Fruit fly (Drosophila melanogaster): ENCODE results near the gene Prp4k.
A peak's percentile ranks its signal among the peaks of the same experiment; 100 is the strongest.

The Prp4k gene

dm6 chr3L:205723-206284, 5.5 kb downstream of the Prp4k start, which contains the start of the genes Gk1 and CG13876 (continued):
- TF ChIP-seq dimm (GFP tag; IDR thresholded peaks at IDR 0.05) = peak; percentile 82
- TF ChIP-seq B-H2 (GFP tag; optimal IDR thresholded peaks at IDR 0.05) = peak; percentile 97
- peak; percentile 21 for TF ChIP-seq CG16863 (GFP tag; optimal IDR thresholded peaks at IDR 0.05)
- no peak for TF ChIP-seq CG1792 (GFP tag; optimal IDR thresholded peaks at IDR 0.05)
- TF ChIP-seq fu2 (GFP tag; optimal IDR thresholded peaks at IDR 0.05) = peak; percentile 57
- TF ChIP-seq exex (tag; optimal IDR thresholded peaks at IDR 0.05) = peak; percentile 91
- TF ChIP-seq wdn (GFP tag; IDR thresholded peaks at IDR 0.05) = peak; percentile 94
- peak; percentile 87 for TF ChIP-seq CG3407 (GFP tag; optimal IDR thresholded peaks at IDR 0.05)
- no peak for TF ChIP-seq CG42726 (GFP tag; IDR thresholded peaks at IDR 0.05; ENCODE audit: partially characterized antibody)
- TF ChIP-seq CG4424 (GFP tag; optimal IDR thresholded peaks at IDR 0.05) = peak; percentile 91
- peak; percentile 95 for TF ChIP-seq CG10209 (GFP tag; optimal IDR thresholded peaks at IDR 0.05)
- TF ChIP-seq hth (optimal IDR thresholded peaks at IDR 0.05) = no peak
- peak; percentile 75; the same call in 1 of the 2 replicates for TF ChIP-seq CG8765 (GFP tag; IDR thresholded peaks at IDR 0.05)
- TF ChIP-seq cwo (GFP tag; optimal IDR thresholded peaks at IDR 0.05) = peak; percentile 92
- TF ChIP-seq mld (GFP tag; IDR thresholded peaks at IDR 0.05; ENCODE audit: partially characterized antibody) = no peak
- TF ChIP-seq Awh (GFP tag; IDR thresholded peaks at IDR 0.05) = peak; percentile 95
- TF ChIP-seq Max (GFP tag; optimal IDR thresholded peaks at IDR 0.05) = peak; percentile 90
- peak; percentile 78 for TF ChIP-seq cato (GFP tag; optimal IDR thresholded peaks at IDR 0.05; ENCODE audit: borderline replicate concordance)
- no peak for TF ChIP-seq lab (GFP tag; optimal IDR thresholded peaks at IDR 0.05)

dm6 chr3L:203536-204135, 7.6 kb downstream of the Prp4k start, which contains the start of gene NitFhit:
Gene NitFhit (plus strand): TSS chr3L:203730.
- TF ChIP-seq fd102C (GFP tag; optimal IDR thresholded peaks at IDR 0.05) (no peak), dan (GFP tag; IDR thresholded peaks at IDR 0.05) (no peak), ci (GFP tag; IDR thresholded peaks at IDR 0.05) (peak; percentile 45; the same call in 1 of the 3 replicates), Xbp1 (GFP tag; optimal IDR thresholded peaks at IDR 0.05) (peak; percentile 2), so (GFP tag; IDR thresholded peaks at IDR 0.05) (no peak), CG4617 (GFP tag; optimal IDR thresholded peaks at IDR 0.05; ENCODE audit: borderline replicate concordance) (peak; percentile 34), Myb (GFP tag; optimal IDR thresholded peaks at IDR 0.05) (peak; percentile 95), toy (GFP tag; IDR thresholded peaks at IDR 0.05) (no peak), sug (tag; optimal IDR thresholded peaks at IDR 0.05) (peak; percentile 36), amos (GFP tag; IDR thresholded peaks at IDR 0.05; ENCODE audit: partially characterized antibody) (no peak), Nf-YB (GFP tag; optimal IDR thresholded peaks at IDR 0.05) (no peak), slbo (GFP tag; IDR thresholded peaks at IDR 0.05) (0 out of 2 replicates have a peak, but pooled peaks have one; percentile 4), grn (GFP tag; optimal IDR thresholded peaks at IDR 0.05) (peak; percentile 91), bab2 (GFP tag; optimal IDR thresholded peaks at IDR 0.05) (no peak), fd96Cb (tag; optimal IDR thresholded peaks at IDR 0.05) (no peak), bsh (GFP tag; optimal IDR thresholded peaks at IDR 0.05) (peak in 1 of 2 experiments; percentile 21), kah (GFP tag; optimal IDR thresholded peaks at IDR 0.05) (no peak), MESR4 (GFP tag; optimal IDR thresholded peaks at IDR 0.05) (peak; percentile 46), CG9437 (GFP tag; optimal IDR thresholded peaks at IDR 0.05) (peak; percentile 96), YL-1 (GFP tag; optimal IDR thresholded peaks at IDR 0.05) (peak; percentile 66), crc (GFP tag; optimal IDR thresholded peaks at IDR 0.05) (no peak), CG2120 (GFP tag; optimal IDR thresholded peaks at IDR 0.05) (peak; percentile 15), HmgZ (tag; optimal IDR thresholded peaks at IDR 0.05) (peak; percentile 34), Nf-YC (tag; optimal IDR thresholded peaks at IDR 0.05) (no peak), CG10543 (GFP tag; optimal IDR thresholded peaks at IDR 0.05) (peak; percentile 8), exex (tag; optimal IDR thresholded peaks at IDR 0.05) (peak; percentile 8), al (GFP tag; IDR thresholded peaks at IDR 0.05) (no peak), ro (GFP tag; IDR thresholded peaks at IDR 0.05) (no peak), CG17802 (tag; optimal IDR thresholded peaks at IDR 0.05) (no peak), Blimp-1 (GFP tag; optimal IDR thresholded peaks at IDR 0.05) (no peak)

Measured in whole organism, embryonic.